Worm (Caenorhabditis elegans): ENCODE measurements around the gene ZK697.8.

DNA sequence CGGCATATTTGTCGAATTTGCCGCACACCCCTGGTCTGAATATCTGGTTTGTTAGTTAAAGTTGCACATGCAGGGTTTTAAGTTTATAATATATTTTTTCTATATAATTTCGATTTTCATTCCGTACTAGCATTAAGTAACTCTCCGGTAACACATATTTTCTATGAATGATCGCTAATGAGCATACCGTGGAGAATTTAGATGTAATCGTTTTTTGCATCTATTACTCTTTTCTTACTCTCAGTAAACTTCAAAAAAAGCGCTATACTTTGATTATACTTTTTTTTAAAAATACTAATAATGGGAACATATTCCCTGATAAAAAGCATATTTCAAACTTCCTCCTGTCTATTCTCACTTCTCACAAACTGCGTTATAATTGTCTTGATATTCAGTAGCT lies 14.4 kb downstream of the ZK697.8 start, which contains the start of gene str-160:
- TF ChIP-seq ztf-23 (GFP tag; IDR thresholded peaks at IDR 0.05) (no peak), T22C8.4 (GFP tag; IDR thresholded peaks at IDR 0.05) (no peak), klf-2 (GFP tag; conservative IDR thresholded peaks at IDR 0.05) (no peak), ztf-29 (GFP tag; IDR thresholded peaks at IDR 0.05) (no peak), med-1 (GFP tag; optimal IDR thresholded peaks at IDR 0.05; ENCODE audit: insufficient read depth) (no peak), flt-1 (GFP tag; IDR thresholded peaks at IDR 0.05) (no peak)
